7 worm cellular contexts compared by ENCODE assay signal in genomic region chrIII:5334517-5335049, ce11.
TF ChIP-seq lines count a peak whose summit lies in the region.

No protein-coding gene starts in this region.

TF ChIP-seq in whole organism, L1 larva, 84 proteins besides CTCF, POLR2A, EP300 and RAD21 (continues in another document):
- TF ChIP-seq pag-3 (tag; optimal IDR thresholded peaks at IDR 0.05; lab: Kevin White, UChicago; ENCODE audit: borderline replicate concordance, insufficient read depth) (no peak), ztf-4 (tag; optimal IDR thresholded peaks at IDR 0.05; lab: Kevin White, UChicago) (no peak), unc-98 (GFP tag; IDR thresholded peaks at IDR 0.05; lab: Robert Waterston, UW) (no peak), C04F5.9 (tag; optimal IDR thresholded peaks at IDR 0.05; lab: Kevin White, UChicago) (no peak), xbp-1 (tag; optimal IDR thresholded peaks at IDR 0.05; lab: Kevin White, UChicago) (no peak), sup-37 (GFP tag; optimal IDR thresholded peaks at IDR 0.05; lab: Kevin White, UChicago) (no peak), mdl-1 (tag; optimal IDR thresholded peaks at IDR 0.05; lab: Kevin White, UChicago) (no peak), nhr-84 (tag; optimal IDR thresholded peaks at IDR 0.05; lab: Kevin White, UChicago) (no peak), hlh-4 (tag; optimal IDR thresholded peaks at IDR 0.05; lab: Kevin White, UChicago) (no peak), fos-1 (tag; optimal IDR thresholded peaks at IDR 0.05; lab: Kevin White, UChicago) (no peak), ceh-63 (GFP tag; optimal IDR thresholded peaks at IDR 0.05; lab: Kevin White, UChicago) (no peak), nhr-71 (tag; optimal IDR thresholded peaks at IDR 0.05; lab: Kevin White, UChicago) (peak; percentile 20), ztf-11 (tag; optimal IDR thresholded peaks at IDR 0.05; lab: Kevin White, UChicago) (no peak)

TF ChIP-seq in whole organism, L2 larva, 48 proteins besides CTCF, POLR2A, EP300 and RAD21:
- no peak for TF ChIP-seq nhr-21 (tag; optimal IDR thresholded peaks at IDR 0.05; lab: Kevin White, UChicago)
- TF ChIP-seq nhr-11 (tag; optimal IDR thresholded peaks at IDR 0.05; lab: Kevin White, UChicago) = no peak
- TF ChIP-seq crh-2 (tag; optimal IDR thresholded peaks at IDR 0.05; lab: Kevin White, UChicago) = peak; percentile 32
- TF ChIP-seq sma-9 (GFP tag; optimal IDR thresholded peaks at IDR 0.05; lab: Kevin White, UChicago) = peak; percentile 19
- no peak for TF ChIP-seq sma-9 (tag; optimal IDR thresholded peaks at IDR 0.05; lab: Kevin White, UChicago)
- peak; percentile 6 for TF ChIP-seq fos-1 (tag; optimal IDR thresholded peaks at IDR 0.05; lab: Kevin White, UChicago)
- TF ChIP-seq F13H6.1 (tag; optimal IDR thresholded peaks at IDR 0.05; lab: Kevin White, UChicago) = peak; percentile 0
- peak; percentile 28 for TF ChIP-seq nhr-129 (tag; optimal IDR thresholded peaks at IDR 0.05; lab: Kevin White, UChicago)
TF ChIP-seq in whole organism, L2 larva: peak in this region for 5.

TF ChIP-seq in whole organism, L3 larva, 47 proteins besides CTCF, POLR2A, EP300 and RAD21:
- TF ChIP-seq nfya-1 (tag; optimal IDR thresholded peaks at IDR 0.05; lab: Kevin White, UChicago; ENCODE audit: insufficient read depth) (no peak), elt-2 (tag; optimal IDR thresholded peaks at IDR 0.05; lab: Kevin White, UChicago) (peak; percentile 76)
TF ChIP-seq in whole organism, L3 larva: peak in this region for 1.

TF ChIP-seq in whole organism, L4 larva, 104 proteins besides CTCF, POLR2A, EP300 and RAD21 (continues in another document):
- TF ChIP-seq daf-16 (GFP tag; optimal IDR thresholded peaks at IDR 0.05; lab: Kevin White, UChicago) = no peak
- peak; percentile 56 for TF ChIP-seq daf-16 (tag; optimal IDR thresholded peaks at IDR 0.05; lab: Kevin White, UChicago)
- no peak for TF ChIP-seq ztf-7 (tag; optimal IDR thresholded peaks at IDR 0.05; lab: Kevin White, UChicago)
- TF ChIP-seq Y75B8A.6 (GFP tag; IDR thresholded peaks at IDR 0.05; lab: Robert Waterston, UW) = no peak
- peak; percentile 41 for TF ChIP-seq pqm-1 (tag; optimal IDR thresholded peaks at IDR 0.05; lab: Kevin White, UChicago)
- TF ChIP-seq rbr-2 (tag; optimal IDR thresholded peaks at IDR 0.05; lab: Kevin White, UChicago) = no peak
- peak; percentile 31 for TF ChIP-seq nhr-28 (tag; optimal IDR thresholded peaks at IDR 0.05; lab: Kevin White, UChicago)
- TF ChIP-seq dmd-6 (GFP tag; IDR thresholded peaks at IDR 0.05; lab: Robert Waterston, UW) = peak; percentile 15; the same call in 1 of the 2 replicates
- TF ChIP-seq hlh-11 (tag; optimal IDR thresholded peaks at IDR 0.05; lab: Kevin White, UChicago) = peak; percentile 55
- peak; percentile 57 for TF ChIP-seq mxl-3 (GFP tag; optimal IDR thresholded peaks at IDR 0.05; lab: Kevin White, UChicago)
- TF ChIP-seq jun-1 (tag; optimal IDR thresholded peaks at IDR 0.05; lab: Kevin White, UChicago) = no peak
- no peak for TF ChIP-seq lin-38 (GFP tag; IDR thresholded peaks at IDR 0.05; lab: Robert Waterston, UW)
- no peak for TF ChIP-seq attf-4 (tag; optimal IDR thresholded peaks at IDR 0.05; lab: Kevin White, UChicago)
- no peak for TF ChIP-seq R02D3.7 (tag; optimal IDR thresholded peaks at IDR 0.05; lab: Kevin White, UChicago)
- TF ChIP-seq daf-8 (GFP tag; IDR thresholded peaks at IDR 0.05; lab: Robert Waterston, UW) = no peak
- TF ChIP-seq spr-3 (GFP tag; optimal IDR thresholded peaks at IDR 0.05; lab: Kevin White, UChicago) = no peak
- peak; percentile 40 for TF ChIP-seq hlh-30 (tag; optimal IDR thresholded peaks at IDR 0.05; lab: Kevin White, UChicago; ENCODE audit: insufficient read depth)

TF ChIP-seq in whole organism, late embryonic, 69 proteins besides CTCF, POLR2A, EP300 and RAD21:
- TF ChIP-seq elt-4 (tag; optimal IDR thresholded peaks at IDR 0.05; lab: Kevin White, UChicago) (peak; percentile 47), ceh-18 (tag; optimal IDR thresholded peaks at IDR 0.05; lab: Kevin White, UChicago) (peak; percentile 40), unc-55 (GFP tag; optimal IDR thresholded peaks at IDR 0.05; lab: Kevin White, UChicago) (no peak)
TF ChIP-seq in whole organism, late embryonic: peak in this region for 2.

TF ChIP-seq in whole organism, mixed stage, embryonic, 35 proteins besides CTCF, POLR2A, EP300 and RAD21:
- peak; percentile 20 for TF ChIP-seq unc-120 (tag; optimal IDR thresholded peaks at IDR 0.05; lab: Kevin White, UChicago; ENCODE audit: poor library complexity, severe bottlenecking)
- no peak for TF ChIP-seq mab-5 (tag; optimal IDR thresholded peaks at IDR 0.05; lab: Kevin White, UChicago)
- TF ChIP-seq hlh-1 (tag; optimal IDR thresholded peaks at IDR 0.05; lab: Kevin White, UChicago) = peak; percentile 9

TF ChIP-seq in whole organism, young adult, 124 proteins besides CTCF, POLR2A, EP300 and RAD21:
- TF ChIP-seq egrh-3 (GFP tag; IDR thresholded peaks at IDR 0.05; lab: Robert Waterston, UW) = no peak
- TF ChIP-seq cebp-1 (GFP tag; IDR thresholded peaks at IDR 0.05; lab: Robert Waterston, UW) = 0 out of 2 replicates have a peak, but pooled peaks have one; percentile 13
- TF ChIP-seq cebp-1 (tag; optimal IDR thresholded peaks at IDR 0.05; lab: Kevin White, UChicago) = no peak
- no peak for TF ChIP-seq lag-1 (GFP tag; IDR thresholded peaks at IDR 0.05; lab: Robert Waterston, UW)
- no peak for TF ChIP-seq hsf-1 (GFP tag; IDR thresholded peaks at IDR 0.05; lab: Robert Waterston, UW)
- TF ChIP-seq unc-130 (GFP tag; optimal IDR thresholded peaks at IDR 0.05; lab: Kevin White, UChicago) = no peak
- TF ChIP-seq dox-1 (GFP tag; IDR thresholded peaks at IDR 0.05; lab: Robert Waterston, UW) = 0 out of 2 replicates have a peak, but pooled peaks have one; percentile 28
- no peak for TF ChIP-seq lsy-27 (tag; optimal IDR thresholded peaks at IDR 0.05; lab: Kevin White, UChicago; ENCODE audit: borderline replicate concordance, insufficient read depth)
- TF ChIP-seq nhr-80 (tag; optimal IDR thresholded peaks at IDR 0.05; lab: Kevin White, UChicago) = peak; percentile 60
